Worm (Caenorhabditis elegans) whole organism, midembryonic: ENCODE data around the gene K02E11.3.

ENCODE experiments used
- T22C8.4 ChIP-seq: fragments of 200-800 bp; sonication (Bioruptor generic); IDR thresholded peaks from 2 replicates; pipeline ENCODE4 v1.3.6; 2022; ENCODE audit warnings: missing genetic modification characterization, missing compliant biosample characterization
- cog-1 ChIP-seq: sonication (generic microtip); optimal IDR thresholded peaks from 2 replicates; lab custom pipeline; 2016; ENCODE audit warnings: missing genetic modification characterization, missing compliant biosample characterization
- flt-1 ChIP-seq: fragments of 200-800 bp; sonication (Bioruptor generic); IDR thresholded peaks from 2 replicates; pipeline ENCODE4 v1.3.6; 2022; ENCODE audit warnings: missing genetic modification characterization, missing compliant biosample characterization
- ztf-23 ChIP-seq: fragments of 200-800 bp; sonication (Bioruptor generic); IDR thresholded peaks from 2 replicates; pipeline ENCODE4 v1.3.6; 2022; ENCODE audit warnings: missing genetic modification reagents, missing genetic modification characterization, missing compliant biosample characterization

ce11 chrV:14240694-14241201 is 5.9 kb downstream of the K02E11.3 start, which contains the start of gene K02E11.10:
- no peak for TF ChIP-seq ztf-23 (GFP tag; lab: Robert Waterston, UW)
- TF ChIP-seq flt-1 (GFP tag; lab: Robert Waterston, UW), result no peak
- no peak for TF ChIP-seq cog-1 (tag; lab: Kevin White, UChicago)
- no peak for TF ChIP-seq T22C8.4
